Worm (Caenorhabditis elegans) whole organism, mixed stage, embryonic: ENCODE measurements around the gene nas-20.

Source experiments
- M03D4.4 ChIP-seq: sonication (generic microtip); optimal IDR thresholded peaks from 2 replicates; lab custom pipeline; 2017; ENCODE audit warnings: mild to moderate bottlenecking, missing genetic modification characterization, missing compliant biosample characterization
- blmp-1 ChIP-seq: fragments of 150-350 bp; optimal IDR thresholded peaks from 2 replicates; lab custom pipeline; 2014; ENCODE audit warnings: missing biosample characterization, missing genetic modification characterization
- ceh-39 ChIP-seq: fragments of 150-350 bp; optimal IDR thresholded peaks from 2 replicates; lab custom pipeline; 2014; ENCODE audit warnings: missing biosample characterization, missing genetic modification characterization
- ceh-83 ChIP-seq: fragments of 200-800 bp; sonication (Bioruptor generic); optimal IDR thresholded peaks from 2 replicates; lab custom pipeline; 2018; ENCODE audit warnings: mild to moderate bottlenecking, missing genetic modification characterization, missing compliant biosample characterization
- ces-1 ChIP-seq: fragments of 150-350 bp; optimal IDR thresholded peaks from 2 replicates; lab custom pipeline; 2014; ENCODE audit warnings: missing biosample characterization, missing genetic modification reagents, missing genetic modification characterization
- cnd-1 ChIP-seq: fragments of 200-800 bp; sonication (Bioruptor generic); optimal IDR thresholded peaks from 2 replicates; lab custom pipeline; 2018; ENCODE audit warnings: mild to moderate bottlenecking, missing genetic modification characterization, missing compliant biosample characterization
- drap-1 ChIP-seq: fragments of 200-800 bp; sonication (Bioruptor generic); optimal IDR thresholded peaks from 3 replicates; lab custom pipeline; 2018; ENCODE audit warnings: mild to moderate bottlenecking, missing genetic modification characterization, missing compliant biosample characterization
- elt-1 ChIP-seq: sonication (generic microtip); optimal IDR thresholded peaks from 2 replicates; lab custom pipeline; 2017; ENCODE audit warnings: missing genetic modification characterization, mild to moderate bottlenecking, missing compliant biosample characterization, antibody characterized with exemption, moderate library complexity, borderline replicate concordance; ENCODE audit not compliant: insufficient read depth
- elt-3 ChIP-seq: fragments of 150-350 bp; optimal IDR thresholded peaks from 2 replicates; lab custom pipeline; 2014; ENCODE audit warnings: missing biosample characterization, missing genetic modification characterization
- flh-1 ChIP-seq: fragments of 200-800 bp; sonication (Bioruptor generic); optimal IDR thresholded peaks from 2 replicates; lab custom pipeline; 2018; ENCODE audit warnings: mild to moderate bottlenecking, missing genetic modification characterization, moderate library complexity, missing compliant biosample characterization
- ham-2 ChIP-seq: fragments of 200-800 bp; sonication (Bioruptor generic); optimal IDR thresholded peaks from 2 replicates; lab custom pipeline; 2018; ENCODE audit warnings: mild to moderate bottlenecking, missing genetic modification characterization, missing compliant biosample characterization
- hlh-1 ChIP-seq: fragments of 150-350 bp; optimal IDR thresholded peaks from 2 replicates; lab custom pipeline; 2014; ENCODE audit warnings: missing biosample characterization, missing genetic modification reagents, missing genetic modification characterization
- lin-13 ChIP-seq: fragments of 150-350 bp; optimal IDR thresholded peaks from 2 replicates; lab custom pipeline; 2014; ENCODE audit warnings: missing biosample characterization, missing genetic modification characterization
- lin-32 ChIP-seq: fragments of 200-800 bp; sonication (Bioruptor generic); optimal IDR thresholded peaks from 2 replicates; lab custom pipeline; 2018; ENCODE audit warnings: mild to moderate bottlenecking, missing genetic modification characterization, missing compliant biosample characterization
- lsy-2 ChIP-seq: fragments of 150-350 bp; optimal IDR thresholded peaks from 2 replicates; lab custom pipeline; 2014; ENCODE audit warnings: missing biosample characterization, missing genetic modification characterization
- mab-5 ChIP-seq: fragments of 150-350 bp; optimal IDR thresholded peaks from 2 replicates; lab custom pipeline; 2014; ENCODE audit warnings: missing biosample characterization, missing genetic modification characterization
- mep-1 ChIP-seq: fragments of 150-350 bp; optimal IDR thresholded peaks from 2 replicates; lab custom pipeline; 2017; ENCODE audit warnings: missing biosample characterization, missing genetic modification reagents, missing genetic modification characterization, inconsistent platforms
- mls-2 ChIP-seq: sonication (generic microtip); optimal IDR thresholded peaks from 2 replicates; lab custom pipeline; 2016; ENCODE audit warnings: mild to moderate bottlenecking, missing genetic modification characterization, moderate library complexity, missing compliant biosample characterization
- nhr-12 ChIP-seq: fragments of 150-350 bp; optimal IDR thresholded peaks from 2 replicates; lab custom pipeline; 2014; ENCODE audit warnings: missing biosample characterization, missing genetic modification characterization
- nhr-2 ChIP-seq: fragments of 150-350 bp; optimal IDR thresholded peaks from 2 replicates; lab custom pipeline; 2014; ENCODE audit warnings: missing biosample characterization, missing genetic modification characterization
- nhr-237 ChIP-seq: fragments of 150-350 bp; optimal IDR thresholded peaks from 2 replicates; lab custom pipeline; 2014; ENCODE audit warnings: missing biosample characterization, missing genetic modification characterization
- nhr-76 ChIP-seq: sonication (generic microtip); optimal IDR thresholded peaks from 2 replicates; lab custom pipeline; 2017; ENCODE audit warnings: missing biosample characterization, missing genetic modification characterization
- pha-4 ChIP-seq: fragments of 150-350 bp; optimal IDR thresholded peaks from 2 replicates; lab custom pipeline; 2018; ENCODE audit warnings: missing biosample characterization, missing genetic modification reagents, missing genetic modification characterization
- snpc-4 ChIP-seq: fragments of 150-350 bp; optimal IDR thresholded peaks from 2 replicates; lab custom pipeline; 2014; ENCODE audit warnings: missing biosample characterization, missing genetic modification characterization
- sptf-1 ChIP-seq: sonication (generic microtip); optimal IDR thresholded peaks from 2 replicates; lab custom pipeline; 2017; ENCODE audit warnings: mild to moderate bottlenecking, missing genetic modification characterization, moderate library complexity, missing compliant biosample characterization
- tbx-8 ChIP-seq: fragments of 200-800 bp; sonication (Bioruptor generic); optimal IDR thresholded peaks from 2 replicates; lab custom pipeline; 2018; ENCODE audit warnings: mild to moderate bottlenecking, missing genetic modification characterization, moderate library complexity, missing compliant biosample characterization
- unc-120 ChIP-seq: sonication (generic microtip); optimal IDR thresholded peaks from 2 replicates; lab custom pipeline; 2017; ENCODE audit warnings: missing genetic modification characterization, missing compliant biosample characterization; ENCODE audit not compliant: poor library complexity, severe bottlenecking
- unc-39 ChIP-seq: fragments of 150-350 bp; optimal IDR thresholded peaks from 2 replicates; lab custom pipeline; 2014; ENCODE audit warnings: missing biosample characterization, missing genetic modification characterization
- unc-62 ChIP-seq: fragments of 150-350 bp; optimal IDR thresholded peaks from 2 replicates; lab custom pipeline; 2014; ENCODE audit warnings: missing biosample characterization, missing genetic modification reagents, missing genetic modification characterization
- zip-8 ChIP-seq: fragments of 150-350 bp; optimal IDR thresholded peaks from 2 replicates; lab custom pipeline; 2014; ENCODE audit warnings: missing biosample characterization, missing genetic modification characterization
- ztf-11 ChIP-seq: fragments of 150-350 bp; optimal IDR thresholded peaks from 2 replicates; lab custom pipeline; 2014; ENCODE audit warnings: missing biosample characterization, missing genetic modification characterization

The nas-20 gene

ce11 chrV:11496283-11496682 lies 24.2 kb upstream of the nas-20 start, which contains the start of gene htrl-1:
Gene htrl-1, minus strand, starts transcription at chrV:11496383.
- TF ChIP-seq tbx-8 (GFP tag; lab: Kevin White, UChicago) (no peak), flh-1 (no peak), ham-2 (GFP tag; lab: Kevin White, UChicago) (no peak)

ce11 chrV:11492456-11492855 lies 20.3 kb upstream of the nas-20 start, which contains the start of gene T11F9.21:
Gene T11F9.21, plus strand, starts transcription at chrV:11492756.
- no peak for TF ChIP-seq zip-8 (tag; lab: Kevin White, UChicago)
- TF ChIP-seq tbx-8 (GFP tag; lab: Kevin White, UChicago) = no peak
- TF ChIP-seq flh-1 = no peak
- no peak for TF ChIP-seq elt-1 (tag; lab: Kevin White, UChicago)
- TF ChIP-seq nhr-237 (tag; lab: Kevin White, UChicago) = no peak
- TF ChIP-seq M03D4.4 (tag; lab: Kevin White, UChicago) = no peak
- no peak for TF ChIP-seq mep-1 (tag; lab: Kevin White, UChicago)
- TF ChIP-seq lin-32 (GFP tag; lab: Kevin White, UChicago) = no peak
- TF ChIP-seq ceh-83 = no peak
- no peak for TF ChIP-seq pha-4 (tag; lab: Kevin White, UChicago)
- TF ChIP-seq nhr-76 = no peak
- TF ChIP-seq ces-1 (GFP tag; lab: Kevin White, UChicago) = no peak
- no peak for TF ChIP-seq unc-120 (tag; lab: Kevin White, UChicago)
- TF ChIP-seq snpc-4 (tag; lab: Kevin White, UChicago) = no peak
- TF ChIP-seq blmp-1 (tag; lab: Kevin White, UChicago) = no peak
- TF ChIP-seq unc-39 (tag; lab: Kevin White, UChicago) = no peak
- TF ChIP-seq mls-2 (tag; lab: Kevin White, UChicago) = no peak
- no peak for TF ChIP-seq lsy-2 (tag; lab: Kevin White, UChicago)

- TF ChIP-seq tbx-8 (GFP tag; lab: Kevin White, UChicago) (no peak), lin-32 (GFP tag; lab: Kevin White, UChicago) (no peak), drap-1 (no peak), ceh-39 (no peak), mab-5 (no peak), lin-13 (tag; lab: Kevin White, UChicago) (no peak), nhr-76 (no peak), unc-62 (GFP tag; lab: Kevin White, UChicago) (no peak), pha-4 (tag; lab: Kevin White, UChicago) (no peak), mep-1 (tag; lab: Kevin White, UChicago) (no peak), unc-39 (tag; lab: Kevin White, UChicago) (no peak)
- TF ChIP-seq, all 35 proteins: peak for 0
Observed at ce11 chrV:11490382-11490781, 18.3 kb upstream of the nas-20 start, which contains the start of gene dhs-19. Gene dhs-19, minus strand, starts transcription at chrV:11490482.

- TF ChIP-seq ztf-11 (tag; lab: Kevin White, UChicago) (no peak), elt-3 (tag; lab: Kevin White, UChicago) (no peak), unc-120 (tag; lab: Kevin White, UChicago) (no peak), sptf-1 (tag; lab: Kevin White, UChicago) (no peak), nhr-12 (tag; lab: Kevin White, UChicago) (no peak), unc-39 (tag; lab: Kevin White, UChicago) (no peak), ces-1 (GFP tag; lab: Kevin White, UChicago) (no peak)
- TF ChIP-seq, all 35 proteins: peak for 0
Observed at ce11 chrV:11488288-11488687, 16.2 kb upstream of the nas-20 start.

ce11 chrV:11486680-11487079 lies 14.6 kb upstream of the nas-20 start, which contains the start of gene T11F9.10:
Gene T11F9.10, plus strand, starts transcription at chrV:11486980.
- TF ChIP-seq M03D4.4 (tag; lab: Kevin White, UChicago) (no peak), ces-1 (GFP tag; lab: Kevin White, UChicago) (no peak), lin-13 (tag; lab: Kevin White, UChicago) (no peak), hlh-1 (tag; lab: Kevin White, UChicago) (no peak), drap-1 (no peak), ceh-83 (no peak), mab-5 (no peak), tbx-8 (GFP tag; lab: Kevin White, UChicago) (no peak), ham-2 (GFP tag; lab: Kevin White, UChicago) (no peak), blmp-1 (tag; lab: Kevin White, UChicago) (no peak), nhr-2 (tag; lab: Kevin White, UChicago) (no peak), nhr-76 (no peak), zip-8 (tag; lab: Kevin White, UChicago) (no peak), elt-3 (tag; lab: Kevin White, UChicago) (no peak), ceh-39 (no peak), cnd-1 (tag; lab: Kevin White, UChicago) (no peak)
